Fruit fly (Drosophila melanogaster): ENCODE measurements around the gene CG5122.

CG5122 gene

dm6 chr2L:13145035-13145683 is 14.8 kb downstream of the CG5122 start (continued):
- TF ChIP-seq CG31365 (tag; optimal IDR thresholded peaks at IDR 0.05) (no peak), NFAT (GFP tag; IDR thresholded peaks at IDR 0.05) (peak; percentile 64; the same call in 1 of the 2 replicates), Lim3 (GFP tag; IDR thresholded peaks at IDR 0.05) (no peak), Sox102F (GFP tag; optimal IDR thresholded peaks at IDR 0.05) (peak; percentile 74), nerfin-2 (GFP tag; IDR thresholded peaks at IDR 0.05; ENCODE audit: partially characterized antibody) (no peak), Ets97D (GFP tag; optimal IDR thresholded peaks at IDR 0.05) (peak; percentile 19), CG1602 (GFP tag; optimal IDR thresholded peaks at IDR 0.05) (peak; percentile 49), sima (GFP tag; optimal IDR thresholded peaks at IDR 0.05) (peak; percentile 23), CG7271 (tag; optimal IDR thresholded peaks at IDR 0.05) (no peak), tap (tag; optimal IDR thresholded peaks at IDR 0.05) (peak; percentile 70), CG9876 (GFP tag; optimal IDR thresholded peaks at IDR 0.05) (peak; percentile 12), org-1 (GFP tag; optimal IDR thresholded peaks at IDR 0.05) (peak; percentile 46), CG32532 (GFP tag; IDR thresholded peaks at IDR 0.05) (peak; percentile 91), ci (GFP tag; IDR thresholded peaks at IDR 0.05) (peak; percentile 37; the same call in 1 of the 3 replicates), gt (GFP tag; IDR thresholded peaks at IDR 0.05) (no peak), Pdp1 (GFP tag; optimal IDR thresholded peaks at IDR 0.05) (peak; percentile 68 to 77), CG15011 (GFP tag; optimal IDR thresholded peaks at IDR 0.05) (peak; percentile 71), gce (GFP tag; IDR thresholded peaks at IDR 0.05) (0 out of 3 replicates have a peak, but pooled peaks have one; percentile 59), ATbp (GFP tag; optimal IDR thresholded peaks at IDR 0.05) (peak; percentile 10), Rfx (GFP tag; IDR thresholded peaks at IDR 0.05) (peak; percentile 93), CG6791 (GFP tag; IDR thresholded peaks at IDR 0.05; ENCODE audit: partially characterized antibody) (no peak), CG14441 (GFP tag; IDR thresholded peaks at IDR 0.05) (peak; percentile 83), dm (GFP tag; optimal IDR thresholded peaks at IDR 0.05) (peak; percentile 10), Elba2 (GFP tag; optimal IDR thresholded peaks at IDR 0.05) (no peak), CG30403 (GFP tag; optimal IDR thresholded peaks at IDR 0.05) (peak; percentile 82), Hr51 (GFP tag; optimal IDR thresholded peaks at IDR 0.05) (peak; percentile 33 to 81), jumu (GFP tag; optimal IDR thresholded peaks at IDR 0.05) (peak; percentile 49), CG14710 (tag; optimal IDR thresholded peaks at IDR 0.05) (no peak), CG9437 (GFP tag; optimal IDR thresholded peaks at IDR 0.05) (peak; percentile 41), CG14014 (GFP tag; IDR thresholded peaks at IDR 0.05) (peak; percentile 89), corto (GFP tag; optimal IDR thresholded peaks at IDR 0.05) (no peak), fd96Cb (tag; optimal IDR thresholded peaks at IDR 0.05) (peak; percentile 61), pb (GFP tag; optimal IDR thresholded peaks at IDR 0.05) (peak; percentile 62), Ssrp (tag; optimal IDR thresholded peaks at IDR 0.05) (no peak), danr (GFP tag; IDR thresholded peaks at IDR 0.05) (peak; percentile 66), Usf (GFP tag; optimal IDR thresholded peaks at IDR 0.05) (peak; percentile 10), CG12659 (GFP tag; optimal IDR thresholded peaks at IDR 0.05) (peak; percentile 80), Dll (GFP tag; IDR thresholded peaks at IDR 0.05; ENCODE audit: partially characterized antibody) (no peak), ftz-f1 (GFP tag; optimal IDR thresholded peaks at IDR 0.05) (peak; percentile 24), Med (GFP tag) (peak; percentile 95), HLH4C (GFP tag; IDR thresholded peaks at IDR 0.05; ENCODE audit: partially characterized antibody) (no peak), PHDP (tag; optimal IDR thresholded peaks at IDR 0.05) (peak; percentile 81), her (GFP tag; optimal IDR thresholded peaks at IDR 0.05) (peak; percentile 84), CG4707 (GFP tag; optimal IDR thresholded peaks at IDR 0.05) (no peak), nmo (GFP tag; optimal IDR thresholded peaks at IDR 0.05) (peak; percentile 78), CG17802 (tag; optimal IDR thresholded peaks at IDR 0.05) (no peak), CG3281 (GFP tag; optimal IDR thresholded peaks at IDR 0.05) (peak; percentile 85), CG13624 (GFP tag; optimal IDR thresholded peaks at IDR 0.05) (peak; percentile 90), shn (GFP tag; optimal IDR thresholded peaks at IDR 0.05) (peak; percentile 26)
